Fruit fly (Drosophila melanogaster) whole organism, wandering third instar larva: ENCODE results near the gene CG8042.

Source experiments
- CG9705 ChIP-seq: fragments of 200-800 bp; sonication (Bioruptor generic); optimal IDR thresholded peaks from 2 replicates; lab custom pipeline; 2018; ENCODE audit warnings: missing biosample characterization, mild to moderate bottlenecking, missing genetic modification characterization
- CrebA ChIP-seq: fragments of 200-800 bp; sonication (Bioruptor generic); optimal IDR thresholded peaks from 2 replicates; lab custom pipeline; 2016; ENCODE audit warnings: missing biosample characterization, mild to moderate bottlenecking, missing genetic modification characterization, borderline replicate concordance
- Jra ChIP-seq: sonication (Bioruptor generic); optimal IDR thresholded peaks from 2 replicates; lab custom pipeline; 2016; ENCODE audit warnings: missing biosample characterization, missing genetic modification characterization
- Rel ChIP-seq, 2 experiments: fragments of 200-800 bp; sonication (Bioruptor generic) in 1 of 2; optimal IDR thresholded peaks; 2 replicates in 1 of 2; 3 replicates in 1 of 2; lab custom pipeline; 2016 to 2019; ENCODE audit warnings: mild to moderate bottlenecking in 2 of 2, missing biosample characterization in 2 of 2, missing genetic modification characterization in 2 of 2, moderate library complexity in 1 of 2
- fru ChIP-seq: fragments of 200-800 bp; sonication (Bioruptor generic); optimal IDR thresholded peaks from 3 replicates; lab custom pipeline; 2016; ENCODE audit warnings: missing biosample characterization, mild to moderate bottlenecking, missing genetic modification characterization
- h ChIP-seq: fragments of 200-800 bp; sonication (Bioruptor generic); optimal IDR thresholded peaks from 3 replicates; lab custom pipeline; 2016; ENCODE audit warnings: missing biosample characterization, mild to moderate bottlenecking, missing genetic modification characterization
- usp ChIP-seq: fragments of >200 bp; optimal IDR thresholded peaks from 2 replicates; lab custom pipeline; 2017; ENCODE audit warnings: missing biosample characterization, missing genetic modification characterization
- woc ChIP-seq: sonication (Bioruptor generic); optimal IDR thresholded peaks from 2 replicates; lab custom pipeline; 2016; ENCODE audit warnings: missing biosample characterization, mild to moderate bottlenecking, missing genetic modification characterization

DNA sequence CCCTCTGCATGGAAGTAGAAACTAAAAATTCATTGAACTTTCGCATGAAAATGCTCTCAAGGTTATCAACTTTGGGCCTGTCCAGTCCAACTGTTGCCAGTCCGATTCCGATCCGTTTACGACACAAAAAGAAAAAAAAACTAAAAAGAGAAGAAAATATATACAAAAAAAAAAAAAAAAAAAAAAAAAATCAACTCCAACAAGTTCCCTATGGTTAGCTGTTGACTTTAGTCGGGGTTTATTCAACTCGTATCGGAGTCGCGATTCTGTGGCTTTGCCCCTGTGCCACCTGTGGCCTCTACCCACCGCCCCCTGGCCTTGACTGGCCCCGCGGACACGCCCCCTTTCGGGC is 39.0 kb upstream of the CG8042 start:
- TF ChIP-seq woc (GFP tag; lab: Kevin White, UChicago) (no peak), CrebA (GFP tag; lab: Kevin White, UChicago) (peak; percentile 58), fru (GFP tag; lab: Kevin White, UChicago) (no peak), Jra (GFP tag; lab: Kevin White, UChicago) (no peak), h (GFP tag; lab: Kevin White, UChicago) (no peak), usp (GFP tag; lab: Kevin White, UChicago) (no peak), CG9705 (GFP tag; lab: Kevin White, UChicago) (no peak), Rel (GFP tag; optimal IDR thresholded peaks at IDR 0.05; lab: Kevin White, UChicago) (peak; percentile 61), Rel (tag; optimal IDR thresholded peaks at IDR 0.05; lab: Kevin White, UChicago) (no peak)
